Worm (Caenorhabditis elegans) whole organism, young adult: ENCODE data around the gene srj-37.

Experiments used
- B0035.1 ChIP-seq: sonication (generic microtip); optimal IDR thresholded peaks from 2 replicates; lab custom pipeline; 2016; ENCODE audit warnings: missing genetic modification characterization, mild to moderate bottlenecking, missing compliant biosample characterization, missing genotype, missing genetic modification reagents
- F23B12.7 ChIP-seq: sonication (generic microtip); optimal IDR thresholded peaks from 2 replicates; lab custom pipeline; 2017; ENCODE audit warnings: missing genetic modification characterization, mild to moderate bottlenecking, missing compliant biosample characterization, antibody characterized with exemption, moderate library complexity; ENCODE audit not compliant: insufficient read depth
- F33H1.4 ChIP-seq: fragments of 200-800 bp; sonication (Bioruptor generic); IDR thresholded peaks from 2 replicates; pipeline ENCODE4 v1.3.6; 2022; ENCODE audit warnings: missing genetic modification reagents, missing genetic modification characterization, missing compliant biosample characterization
- F37B4.10 ChIP-seq: fragments of 200-800 bp; sonication (Bioruptor generic); IDR thresholded peaks from 2 replicates; pipeline ENCODE4 v1.3.6; 2022; ENCODE audit warnings: missing genetic modification characterization, missing compliant biosample characterization
- F39B2.1 ChIP-seq: fragments of 200-800 bp; sonication (Bioruptor generic); IDR thresholded peaks from 2 replicates; pipeline ENCODE4 v1.3.6; 2022; ENCODE audit warnings: missing genetic modification reagents, missing genetic modification characterization, missing compliant biosample characterization
- F55B11.4 ChIP-seq: sonication (generic microtip); optimal IDR thresholded peaks from 2 replicates; lab custom pipeline; 2016; ENCODE audit warnings: missing compliant biosample characterization, missing genetic modification characterization, borderline replicate concordance; ENCODE audit not compliant: insufficient read depth
- F57C9.4 ChIP-seq: sonication (generic microtip); optimal IDR thresholded peaks from 2 replicates; lab custom pipeline; 2017; ENCODE audit warnings: mild to moderate bottlenecking, missing genetic modification characterization, missing compliant biosample characterization
- K12H6.12 ChIP-seq: fragments of 200-800 bp; sonication (Bioruptor generic); optimal IDR thresholded peaks from 2 replicates; lab custom pipeline; 2018; ENCODE audit warnings: mild to moderate bottlenecking, missing genetic modification characterization, missing compliant biosample characterization
- T26A5.8 ChIP-seq: sonication (generic microtip); optimal IDR thresholded peaks from 2 replicates; lab custom pipeline; 2016; ENCODE audit warnings: missing genetic modification characterization, missing compliant biosample characterization
- Y53G8AR.9 ChIP-seq: fragments of 200-800 bp; sonication (Bioruptor generic); conservative IDR thresholded peaks from 2 replicates; pipeline ENCODE4 v1.3.6; 2022; ENCODE audit warnings: missing genetic modification reagents, missing genetic modification characterization, missing compliant biosample characterization
- Y67H2A.10 ChIP-seq: fragments of 200-800 bp; sonication (Bioruptor generic); conservative IDR thresholded peaks from 2 replicates; pipeline ENCODE4 v1.3.6; 2022; ENCODE audit warnings: missing genetic modification reagents, missing genetic modification characterization, missing compliant biosample characterization
- ama-1 ChIP-seq, 3 experiments: fragments of 150-350 bp in 1 of 3; sonication (generic microtip) in 2 of 3; optimal IDR thresholded peaks; 2 replicates each; lab custom pipeline; 2014 to 2018; ENCODE audit warnings: missing biosample characterization in 2 of 3, missing genetic modification characterization in 2 of 3, missing genetic modification reagents in 2 of 3
- aptf-3 ChIP-seq: fragments of 200-800 bp; sonication (Bioruptor generic); IDR thresholded peaks from 2 replicates; pipeline ENCODE4 v1.3.6; 2022; ENCODE audit warnings: missing genetic modification characterization, missing compliant biosample characterization
- ceh-100 ChIP-seq: fragments of 200-800 bp; sonication (Bioruptor generic); IDR thresholded peaks from 2 replicates; pipeline ENCODE4 v1.3.6; 2022; ENCODE audit warnings: missing genetic modification reagents, missing genetic modification characterization, missing compliant biosample characterization
- ceh-27 ChIP-seq: fragments of 200-800 bp; sonication (Bioruptor generic); optimal IDR thresholded peaks from 2 replicates; lab custom pipeline; 2018; ENCODE audit warnings: mild to moderate bottlenecking, missing genetic modification characterization, moderate library complexity, missing compliant biosample characterization
- chd-7 ChIP-seq: sonication (generic microtip); optimal IDR thresholded peaks from 2 replicates; lab custom pipeline; 2016; ENCODE audit warnings: mild to moderate bottlenecking, missing genetic modification characterization, moderate library complexity, missing compliant biosample characterization
- dox-1 ChIP-seq: fragments of 200-800 bp; sonication (Bioruptor generic); IDR thresholded peaks from 2 replicates; pipeline ENCODE4 v1.3.6; 2022; ENCODE audit warnings: missing genetic modification reagents, missing genetic modification characterization, missing compliant biosample characterization
- ekl-4 ChIP-seq: fragments of 200-800 bp; sonication (Bioruptor generic); IDR thresholded peaks from 2 replicates; pipeline ENCODE4 v1.3.6; 2022; ENCODE audit warnings: missing genetic modification reagents, missing genetic modification characterization, missing compliant biosample characterization
- hmg-1.2 ChIP-seq: fragments of 200-800 bp; sonication (Bioruptor generic); IDR thresholded peaks from 2 replicates; pipeline ENCODE4 v1.3.6; 2022; ENCODE audit warnings: missing genetic modification reagents, missing genetic modification characterization, missing compliant biosample characterization
- hmg-20 ChIP-seq: fragments of 200-800 bp; sonication (Bioruptor generic); IDR thresholded peaks from 2 replicates; pipeline ENCODE4 v1.3.6; 2022; ENCODE audit warnings: missing genetic modification reagents, missing genetic modification characterization, missing compliant biosample characterization
- lin-35 ChIP-seq, 3 experiments: fragments of 150-350 bp in 2 of 3; sonication (generic microtip) in 1 of 3; optimal IDR thresholded peaks; 2 replicates each; lab custom pipeline; 2014 to 2018; ENCODE audit warnings: missing biosample characterization in 3 of 3, missing genetic modification characterization in 3 of 3, missing genetic modification reagents in 3 of 3
- lsy-27 ChIP-seq: sonication (generic microtip); optimal IDR thresholded peaks from 2 replicates; lab custom pipeline; 2017; ENCODE audit warnings: missing genetic modification characterization, mild to moderate bottlenecking, missing compliant biosample characterization, antibody characterized with exemption, missing genotype, borderline replicate concordance; ENCODE audit not compliant: insufficient read depth
- madf-6 ChIP-seq: fragments of 200-800 bp; sonication (Bioruptor generic); IDR thresholded peaks from 2 replicates; pipeline ENCODE4 v1.3.6; 2022; ENCODE audit warnings: missing genetic modification reagents, missing genetic modification characterization, missing compliant biosample characterization
- nfya-2 ChIP-seq: fragments of 200-800 bp; sonication (Bioruptor generic); IDR thresholded peaks from 2 replicates; pipeline ENCODE4 v1.3.6; 2022; ENCODE audit warnings: missing genetic modification reagents, missing genetic modification characterization, missing compliant biosample characterization
- nhr-80 ChIP-seq: sonication (generic microtip); optimal IDR thresholded peaks from 2 replicates; lab custom pipeline; 2016; ENCODE audit warnings: missing genetic modification characterization, missing compliant biosample characterization
- nhr-90 ChIP-seq: sonication (generic microtip); optimal IDR thresholded peaks from 2 replicates; lab custom pipeline; 2016; ENCODE audit warnings: missing genotype, mild to moderate bottlenecking, missing genetic modification characterization, missing compliant biosample characterization
- rec-8 ChIP-seq, 2 experiments: sonication (generic microtip); optimal IDR thresholded peaks; 2 replicates each; lab custom pipeline; 2016; ENCODE audit warnings: mild to moderate bottlenecking in 2 of 2, missing genetic modification characterization in 2 of 2, missing genetic modification reagents in 2 of 2, missing genotype in 2 of 2, missing biosample characterization in 1 of 2, missing compliant biosample characterization in 1 of 2, moderate library complexity in 1 of 2
- repo-1 ChIP-seq: sonication (generic microtip); optimal IDR thresholded peaks from 2 replicates; lab custom pipeline; 2017; ENCODE audit warnings: mild to moderate bottlenecking, missing genetic modification characterization, missing compliant biosample characterization
- snpc-4 ChIP-seq, 5 experiments: fragments of 150-350 bp in 1 of 5; sonication (generic microtip) in 4 of 5; optimal IDR thresholded peaks; 2 replicates each; lab custom pipeline; 2014 to 2018; ENCODE audit warnings: missing genetic modification characterization in 5 of 5, missing biosample characterization in 3 of 5, antibody characterized with exemption in 2 of 5, mild to moderate bottlenecking in 2 of 5, missing compliant biosample characterization in 2 of 5, missing genotype in 2 of 5, moderate library complexity in 2 of 5, missing genetic modification reagents in 1 of 5
- xnd-1 ChIP-seq: sonication (generic microtip); optimal IDR thresholded peaks from 2 replicates; lab custom pipeline; 2016; ENCODE audit warnings: missing genotype, missing genetic modification reagents, missing genetic modification characterization, missing compliant biosample characterization
- zfh-2 ChIP-seq: fragments of 200-800 bp; sonication (Bioruptor generic); conservative IDR thresholded peaks from 2 replicates; pipeline ENCODE4 v1.3.6; 2022; ENCODE audit warnings: missing genetic modification reagents, missing genetic modification characterization, missing compliant biosample characterization
- ztf-25 ChIP-seq: fragments of 200-800 bp; sonication (Bioruptor generic); IDR thresholded peaks from 2 replicates; pipeline ENCODE4 v1.3.6; 2022; ENCODE audit warnings: missing genetic modification reagents, missing genetic modification characterization, missing compliant biosample characterization
- ztf-26 ChIP-seq: sonication (generic microtip); optimal IDR thresholded peaks from 2 replicates; lab custom pipeline; 2017; ENCODE audit warnings: missing genetic modification characterization, missing compliant biosample characterization
- ztf-28 ChIP-seq: fragments of 200-800 bp; sonication (Bioruptor generic); IDR thresholded peaks from 2 replicates; pipeline ENCODE4 v1.3.6; 2022; ENCODE audit warnings: missing genetic modification reagents, missing genetic modification characterization, missing compliant biosample characterization

Gene srj-37

ce11 chrV:615275-615674 lies 23.2 kb upstream of the srj-37 start, which contains the start of gene F48G7.13:
Gene F48G7.13 (plus strand): TSS chrV:615575.
- TF ChIP-seq aptf-3 (GFP tag; lab: Robert Waterston, UW) (no peak), ceh-100 (GFP tag; lab: Robert Waterston, UW) (no peak), nhr-90 (no peak), F33H1.4 (GFP tag; lab: Robert Waterston, UW) (no peak), chd-7 (no peak), lsy-27 (tag; lab: Kevin White, UChicago) (no peak), ztf-28 (GFP tag; lab: Robert Waterston, UW) (no peak), hmg-20 (GFP tag; lab: Robert Waterston, UW) (no peak), Y67H2A.10 (no peak), rec-8 (tag; optimal IDR thresholded peaks at IDR 0.05; lab: Kevin White, UChicago) (no peak)

- TF ChIP-seq F55B11.4 (no peak), Y53G8AR.9 (GFP tag; lab: Robert Waterston, UW) (no peak), F39B2.1 (GFP tag; lab: Robert Waterston, UW) (no peak), ztf-25 (GFP tag; lab: Robert Waterston, UW) (no peak), lin-35 (GFP tag; optimal IDR thresholded peaks at IDR 0.05; lab: Kevin White, UChicago) (no peak), xnd-1 (no peak), repo-1 (tag; lab: Kevin White, UChicago) (no peak), ztf-26 (tag; lab: Kevin White, UChicago) (no peak), madf-6 (GFP tag; lab: Robert Waterston, UW) (no peak), ekl-4 (GFP tag; lab: Robert Waterston, UW) (no peak), nfya-2 (no peak), F23B12.7 (tag; lab: Kevin White, UChicago) (no peak)
- TF ChIP-seq, all 124 proteins: peak for 0
Observed at ce11 chrV:617917-618316, 20.5 kb upstream of the srj-37 start.

ce11 chrV:619054-619453 lies 19.4 kb upstream of the srj-37 start, which contains the start of gene F48G7.4:
Gene F48G7.4 (plus strand): TSS chrV:619453.
- peak; percentile 54 for TF ChIP-seq dox-1 (GFP tag; lab: Robert Waterston, UW)
- peak; percentile 20 for TF ChIP-seq nhr-80 (tag; lab: Kevin White, UChicago)
- TF ChIP-seq hmg-1.2 (GFP tag; lab: Robert Waterston, UW) = peak; percentile 89
- TF ChIP-seq B0035.1 (tag; lab: Kevin White, UChicago) = no peak
- no peak for TF ChIP-seq F37B4.10
- peak; percentile 41 for TF ChIP-seq ceh-27 (GFP tag; lab: Kevin White, UChicago)
- peak; percentile 54 for TF ChIP-seq K12H6.12
- TF ChIP-seq ama-1 (optimal IDR thresholded peaks at IDR 0.05; lab: Kevin White, UChicago) = no peak
- TF ChIP-seq ama-1 (GFP tag; optimal IDR thresholded peaks at IDR 0.05; lab: Kevin White, UChicago) = no peak
- no peak for TF ChIP-seq T26A5.8 (tag; lab: Kevin White, UChicago)
- no peak for TF ChIP-seq F57C9.4 (tag; lab: Kevin White, UChicago)
- no peak for TF ChIP-seq snpc-4 (GFP tag; optimal IDR thresholded peaks at IDR 0.05; lab: Kevin White, UChicago)
- peak in 1 of 4 experiments; percentile 54 for TF ChIP-seq snpc-4 (tag; optimal IDR thresholded peaks at IDR 0.05; lab: Kevin White, UChicago)
- TF ChIP-seq, all 124 proteins: peak for 6

ce11 chrV:620987-621386 lies 17.4 kb upstream of the srj-37 start:
- TF ChIP-seq B0035.1 (tag; lab: Kevin White, UChicago) = no peak
- peak; percentile 51; the same call in 1 of the 2 replicates for TF ChIP-seq zfh-2
